Worm (Caenorhabditis elegans): ENCODE results near the gene grl-31.
"Not testable (repeated sequence)": the region's sequence is repeated elsewhere in the genome, so short reads cannot be mapped to it uniquely, and the experiment has no call there.

Gene grl-31

DNA sequence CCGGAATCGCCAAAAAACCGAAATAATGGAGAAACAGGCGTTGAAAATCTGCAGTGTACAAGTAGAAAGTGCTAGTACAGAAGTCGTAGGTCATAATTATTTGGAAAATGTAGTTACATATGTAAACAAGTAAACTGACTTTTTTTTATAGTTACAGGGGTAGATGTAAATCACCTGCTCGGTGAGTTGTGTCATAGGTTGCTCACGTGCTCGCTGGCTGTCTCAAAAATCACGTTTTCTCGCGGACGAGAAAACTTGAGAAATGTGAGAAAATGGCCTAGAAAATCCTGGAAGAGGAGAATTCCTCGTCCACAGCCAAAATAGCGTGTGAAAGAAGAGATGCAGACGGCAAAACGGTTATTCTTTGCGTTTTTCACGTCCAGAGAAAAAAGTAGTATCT, 39.5 kb upstream of the grl-31 start, which contains the start of gene srh-212:
TSS of gene srh-212 (minus strand) at position 101 of the 400 bp plus-strand sequence.
- not testable (repeated sequence) for TF ChIP-seq ceh-45 (GFP tag; IDR thresholded peaks at IDR 0.05); hlh-30 (tag; optimal IDR thresholded peaks at IDR 0.05; ENCODE audit: insufficient read depth); unc-42 (tag; optimal IDR thresholded peaks at IDR 0.05)

DNA sequence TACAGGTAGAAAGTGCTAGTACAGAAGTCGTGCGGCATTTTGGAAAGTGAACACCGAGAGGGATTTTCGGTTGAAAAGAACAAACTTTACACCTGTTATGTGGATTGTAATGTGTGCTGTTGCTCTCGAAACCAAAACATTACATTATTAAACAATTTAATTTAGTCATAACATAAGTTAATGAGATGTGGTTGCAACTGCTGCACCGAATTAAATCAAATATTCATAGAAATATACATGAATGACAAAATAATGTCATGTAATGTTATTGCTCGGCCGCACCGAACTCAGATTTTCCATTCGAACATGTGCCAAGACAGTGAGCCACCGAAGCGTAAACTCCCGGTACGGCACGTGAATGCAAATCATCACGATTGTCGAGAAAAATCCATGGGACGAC, 37.4 kb upstream of the grl-31 start, which contains the start of gene srh-213:
TSS of gene srh-213 (minus strand) at position 101 of the 400 bp plus-strand sequence.
- no peak for TF ChIP-seq ama-1 (optimal IDR thresholded peaks at IDR 0.05)

ce11 chrV:3592099-3592498, 34.5 kb upstream of the grl-31 start, which contains the start of gene T22F3.12:
TSS of gene T22F3.12 (minus strand) at chrV:3592199.
- TF ChIP-seq dve-1 (tag; optimal IDR thresholded peaks at IDR 0.05) (no peak), ttx-3 (tag; optimal IDR thresholded peaks at IDR 0.05) (no peak), unc-42 (tag; optimal IDR thresholded peaks at IDR 0.05) (no peak), hlh-6 (tag; optimal IDR thresholded peaks at IDR 0.05) (no peak), eyg-1 (tag; optimal IDR thresholded peaks at IDR 0.05) (no peak), ceh-34 (tag; optimal IDR thresholded peaks at IDR 0.05) (no peak), ceh-6 (GFP tag; optimal IDR thresholded peaks at IDR 0.05) (no peak), pros-1 (tag; optimal IDR thresholded peaks at IDR 0.05) (no peak), odd-2 (tag; optimal IDR thresholded peaks at IDR 0.05) (no peak), Y22D7AL.16 (tag; optimal IDR thresholded peaks at IDR 0.05) (no peak), C08G9.2 (tag; optimal IDR thresholded peaks at IDR 0.05) (no peak), npax-4 (tag; optimal IDR thresholded peaks at IDR 0.05) (no peak), zip-5 (tag; optimal IDR thresholded peaks at IDR 0.05) (no peak), ceh-24 (tag; optimal IDR thresholded peaks at IDR 0.05) (no peak), sox-4 (tag; optimal IDR thresholded peaks at IDR 0.05) (no peak), che-1 (tag; optimal IDR thresholded peaks at IDR 0.05) (no peak), ceh-48 (tag; optimal IDR thresholded peaks at IDR 0.05) (no peak), dmd-4 (tag; optimal IDR thresholded peaks at IDR 0.05; ENCODE audit: borderline replicate concordance) (no peak)

ce11 chrV:3588223-3588622, 30.6 kb upstream of the grl-31 start:
- TF ChIP-seq ceh-30 (tag; optimal IDR thresholded peaks at IDR 0.05) (no peak), dve-1 (tag; optimal IDR thresholded peaks at IDR 0.05) (no peak), fkh-10 (GFP tag; optimal IDR thresholded peaks at IDR 0.05) (no peak), pha-4 (tag; optimal IDR thresholded peaks at IDR 0.05) (no peak), C08G9.2 (tag; optimal IDR thresholded peaks at IDR 0.05) (no peak), fax-1 (tag; optimal IDR thresholded peaks at IDR 0.05) (no peak), dmd-4 (tag; optimal IDR thresholded peaks at IDR 0.05; ENCODE audit: borderline replicate concordance) (no peak), ceh-2 (tag; optimal IDR thresholded peaks at IDR 0.05) (no peak), ceh-6 (GFP tag; optimal IDR thresholded peaks at IDR 0.05) (no peak), sdc-2 (tag; optimal IDR thresholded peaks at IDR 0.05) (no peak)

- TF ChIP-seq ets-4 (tag; optimal IDR thresholded peaks at IDR 0.05) (no peak), lin-11 (tag; optimal IDR thresholded peaks at IDR 0.05) (peak; percentile 50), F13H6.1 (tag; optimal IDR thresholded peaks at IDR 0.05) (peak; percentile 46), madf-2 (tag; optimal IDR thresholded peaks at IDR 0.05) (no peak), ahr-1 (tag; optimal IDR thresholded peaks at IDR 0.05) (no peak), pros-1 (tag; optimal IDR thresholded peaks at IDR 0.05) (no peak), C38D4.7 (GFP tag; optimal IDR thresholded peaks at IDR 0.05) (peak; percentile 54), K09A11.1 (tag; optimal IDR thresholded peaks at IDR 0.05; ENCODE audit: insufficient read depth) (peak; percentile 54), ceh-34 (tag; optimal IDR thresholded peaks at IDR 0.05) (peak; percentile 74), ceh-31 (tag; optimal IDR thresholded peaks at IDR 0.05) (peak; percentile 62), ceh-9 (tag; optimal IDR thresholded peaks at IDR 0.05) (no peak), tbx-2 (tag; optimal IDR thresholded peaks at IDR 0.05) (peak; percentile 74), K02D7.2 (tag; optimal IDR thresholded peaks at IDR 0.05) (peak; percentile 18), C08G9.2 (tag; optimal IDR thresholded peaks at IDR 0.05) (no peak), ama-1 (optimal IDR thresholded peaks at IDR 0.05) (no peak), ceh-45 (GFP tag; IDR thresholded peaks at IDR 0.05) (no peak), nfya-1 (tag; optimal IDR thresholded peaks at IDR 0.05) (peak; percentile 24), nhr-11 (tag; optimal IDR thresholded peaks at IDR 0.05) (no peak), elt-2 (tag; optimal IDR thresholded peaks at IDR 0.05) (peak; percentile 81), tbx-7 (tag; optimal IDR thresholded peaks at IDR 0.05) (no peak), hlh-6 (tag; optimal IDR thresholded peaks at IDR 0.05) (no peak), ceh-30 (tag; optimal IDR thresholded peaks at IDR 0.05) (no peak), ref-2 (tag; optimal IDR thresholded peaks at IDR 0.05) (no peak), fkh-10 (GFP tag; optimal IDR thresholded peaks at IDR 0.05) (no peak), sox-4 (tag; optimal IDR thresholded peaks at IDR 0.05) (peak; percentile 73), pha-4 (tag; optimal IDR thresholded peaks at IDR 0.05) (no peak), odd-2 (tag; optimal IDR thresholded peaks at IDR 0.05) (peak; percentile 66), dve-1 (tag; optimal IDR thresholded peaks at IDR 0.05) (no peak)
Measured at ce11 chrV:3587633-3588032, 30.1 kb upstream of the grl-31 start.
